Fruit fly (Drosophila melanogaster): ENCODE results near the gene CG12320.

Gene CG12320

dm6 chr3R:18298900-18299321 lies 46.4 kb upstream of the CG12320 start, which contains the start of gene Dlc90F (continued):
- peak; percentile 65 for TF ChIP-seq fd96Cb (tag; optimal IDR thresholded peaks at IDR 0.05)
- peak; percentile 72 for TF ChIP-seq CG8388 (GFP tag; optimal IDR thresholded peaks at IDR 0.05)
- TF ChIP-seq CG12104 (GFP tag; optimal IDR thresholded peaks at IDR 0.05): peak; percentile 12
- TF ChIP-seq Aef1 (GFP tag; IDR thresholded peaks at IDR 0.05): peak; percentile 83
- TF ChIP-seq Doc2 (GFP tag; IDR thresholded peaks at IDR 0.05): peak; percentile 32; the same call in 1 of the 2 replicates
- peak; percentile 86 for TF ChIP-seq dysf (GFP tag; IDR thresholded peaks at IDR 0.05)
- no peak for TF ChIP-seq CG15011 (GFP tag; optimal IDR thresholded peaks at IDR 0.05)
- TF ChIP-seq YL-1 (GFP tag; optimal IDR thresholded peaks at IDR 0.05): peak; percentile 18
- no peak for TF ChIP-seq nau (GFP tag; optimal IDR thresholded peaks at IDR 0.05)
- TF ChIP-seq vfl (GFP tag; optimal IDR thresholded peaks at IDR 0.05): peak; percentile 74
- peak; percentile 55 for TF ChIP-seq CG13287 (GFP tag; IDR thresholded peaks at IDR 0.05; ENCODE audit: partially characterized antibody)
- peak; percentile 69 for TF ChIP-seq Nf-YC (tag; optimal IDR thresholded peaks at IDR 0.05)
- peak; percentile 66 to 83 for TF ChIP-seq chif (GFP tag; optimal IDR thresholded peaks at IDR 0.05)
- TF ChIP-seq hkb (optimal IDR thresholded peaks at IDR 0.05): peak; percentile 94
- peak; percentile 63; the same call in 1 of the 2 replicates for TF ChIP-seq hkb (GFP tag; IDR thresholded peaks at IDR 0.05)
- TF ChIP-seq Oli (tag; optimal IDR thresholded peaks at IDR 0.05): peak; percentile 73
- no peak for TF ChIP-seq CkIIα-i1 (GFP tag; IDR thresholded peaks at IDR 0.05)
- TF ChIP-seq Chrac-16 (GFP tag; optimal IDR thresholded peaks at IDR 0.05): peak; percentile 84
- TF ChIP-seq CG31365 (tag; optimal IDR thresholded peaks at IDR 0.05): no peak
- TF ChIP-seq CTCF (GFP tag; optimal IDR thresholded peaks at IDR 0.05): no peak
- peak; percentile 75 for TF ChIP-seq maf-S (GFP tag; optimal IDR thresholded peaks at IDR 0.05)
- peak; percentile 62 for TF ChIP-seq HHEX (GFP tag; optimal IDR thresholded peaks at IDR 0.05)
- TF ChIP-seq fd3F (GFP tag; optimal IDR thresholded peaks at IDR 0.05): peak; percentile 64
- peak; percentile 90 for TF ChIP-seq Ptx1 (GFP tag; IDR thresholded peaks at IDR 0.05)
- TF ChIP-seq CG1832 (GFP tag; optimal IDR thresholded peaks at IDR 0.05): no peak
- no peak for TF ChIP-seq crol (GFP tag; IDR thresholded peaks at IDR 0.05)
- TF ChIP-seq CG4730 (GFP tag; IDR thresholded peaks at IDR 0.05): no peak
- peak in 1 of 3 experiments; percentile 74 for TF ChIP-seq lola (GFP tag; optimal IDR thresholded peaks at IDR 0.05)
- TF ChIP-seq cato (GFP tag; optimal IDR thresholded peaks at IDR 0.05; ENCODE audit: borderline replicate concordance): peak; percentile 67
- peak; percentile 66; the same call in 2 of the 3 replicates for TF ChIP-seq CG11093 (GFP tag; IDR thresholded peaks at IDR 0.05)
- TF ChIP-seq sisA (GFP tag; IDR thresholded peaks at IDR 0.05): peak; percentile 80
- peak; percentile 39 for TF ChIP-seq CG4854 (GFP tag; optimal IDR thresholded peaks at IDR 0.05)
- peak; percentile 85 for TF ChIP-seq BEAF-32 (GFP tag; optimal IDR thresholded peaks at IDR 0.05)
- no peak for TF ChIP-seq gcm (GFP tag; optimal IDR thresholded peaks at IDR 0.05)
- TF ChIP-seq CG10543 (GFP tag; optimal IDR thresholded peaks at IDR 0.05): peak; percentile 50
- TF ChIP-seq onecut (GFP tag; IDR thresholded peaks at IDR 0.05): peak; percentile 57
- TF ChIP-seq CG2678 (tag; optimal IDR thresholded peaks at IDR 0.05): peak; percentile 76
- peak; percentile 23 for TF ChIP-seq CG5245 (GFP tag; optimal IDR thresholded peaks at IDR 0.05)
- TF ChIP-seq Bteb2 (GFP tag; optimal IDR thresholded peaks at IDR 0.05): peak; percentile 46
- peak; percentile 82 for TF ChIP-seq grau (tag; optimal IDR thresholded peaks at IDR 0.05)
- TF ChIP-seq pho (GFP tag; optimal IDR thresholded peaks at IDR 0.05): peak; percentile 84
- TF ChIP-seq CG11504 (tag; optimal IDR thresholded peaks at IDR 0.05): peak; percentile 79
- peak; percentile 47; the same call in 1 of the 2 replicates for TF ChIP-seq rib (GFP tag; IDR thresholded peaks at IDR 0.05)
- TF ChIP-seq CG3065 (GFP tag; optimal IDR thresholded peaks at IDR 0.05): peak; percentile 1
- no peak for TF ChIP-seq BtbVII (GFP tag; optimal IDR thresholded peaks at IDR 0.05)
- TF ChIP-seq Sox102F (GFP tag; optimal IDR thresholded peaks at IDR 0.05): peak; percentile 74
- peak; percentile 41 for TF ChIP-seq wdn (GFP tag; IDR thresholded peaks at IDR 0.05)
- no peak for TF ChIP-seq gcm2 (GFP tag; optimal IDR thresholded peaks at IDR 0.05)
- TF ChIP-seq peb (GFP tag; IDR thresholded peaks at IDR 0.05): peak; percentile 54; the same call in 1 of the 2 replicates
- no peak for TF ChIP-seq CG17568 (GFP tag; optimal IDR thresholded peaks at IDR 0.05)
- TF ChIP-seq CG17829 (tag; optimal IDR thresholded peaks at IDR 0.05): peak; percentile 81

Measured in whole organism, embryonic.